Fruit fly (Drosophila melanogaster): ENCODE results near the gene pps.

dm6 chr3R:12405928-12406234 lies 7.7 kb upstream of the pps start, which contains the start of gene Cyp9f2:
- TF ChIP-seq Myc (optimal IDR thresholded peaks at IDR 0.05) (no peak), CG9705 (GFP tag; optimal IDR thresholded peaks at IDR 0.05) (no peak), OdsH (GFP tag; optimal IDR thresholded peaks at IDR 0.05) (no peak), lola (GFP tag; optimal IDR thresholded peaks at IDR 0.05) (no peak), Dfd (GFP tag; optimal IDR thresholded peaks at IDR 0.05) (no peak), dl (GFP tag; optimal IDR thresholded peaks at IDR 0.05; ENCODE audit: insufficient read depth in 1 of 2, partially characterized antibody in 2 of 2) (no peak), CrebA (GFP tag; optimal IDR thresholded peaks at IDR 0.05; ENCODE audit: borderline replicate concordance) (no peak), usp (GFP tag; optimal IDR thresholded peaks at IDR 0.05) (no peak), Dif (GFP tag; optimal IDR thresholded peaks at IDR 0.05; ENCODE audit: partially characterized antibody) (no peak), sv (GFP tag; optimal IDR thresholded peaks at IDR 0.05) (no peak), psq (GFP tag; optimal IDR thresholded peaks at IDR 0.05) (no peak)

Measured in whole organism, wandering third instar larva.